Worm (Caenorhabditis elegans): Measurements from ENCODE around the gene F35E12.2.

DNA sequence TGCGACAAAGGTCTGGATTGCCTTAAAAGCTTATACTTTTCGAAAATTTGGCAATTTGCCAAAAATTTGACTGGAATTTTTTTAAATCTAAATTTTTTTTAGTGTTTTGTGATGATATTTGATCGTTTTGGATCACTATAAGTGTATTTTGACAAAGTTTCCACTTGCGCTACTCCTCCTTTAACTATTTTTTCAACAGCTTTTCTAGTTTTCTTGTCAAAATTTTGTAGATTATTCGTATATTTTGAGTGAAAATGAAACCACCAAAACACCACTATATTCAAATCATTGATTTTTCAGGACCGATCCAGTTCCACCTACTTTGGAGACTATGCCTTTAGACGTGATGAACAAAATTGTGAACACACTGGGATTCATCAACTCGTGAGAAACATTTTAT, 893 bp upstream of the F35E12.2 start, which contains the start of gene fbxa-181:
- no peak for TF ChIP-seq pha-4 (tag; optimal IDR thresholded peaks at IDR 0.05)
- TF ChIP-seq nfya-1 (tag; optimal IDR thresholded peaks at IDR 0.05), result no peak
- no peak for TF ChIP-seq ceh-45 (GFP tag; IDR thresholded peaks at IDR 0.05)
- no peak for TF ChIP-seq ceh-19 (GFP tag; optimal IDR thresholded peaks at IDR 0.05)
- TF ChIP-seq nhr-11 (tag; optimal IDR thresholded peaks at IDR 0.05), result no peak
- TF ChIP-seq fax-1 (tag; optimal IDR thresholded peaks at IDR 0.05), result no peak
- no peak for TF ChIP-seq nhr-232 (tag; optimal IDR thresholded peaks at IDR 0.05)
- no peak for TF ChIP-seq ceh-31 (tag; optimal IDR thresholded peaks at IDR 0.05)
- no peak for TF ChIP-seq lin-11 (tag; optimal IDR thresholded peaks at IDR 0.05)
- TF ChIP-seq pha-2 (tag; optimal IDR thresholded peaks at IDR 0.05), result no peak
- no peak for TF ChIP-seq elt-4 (tag; optimal IDR thresholded peaks at IDR 0.05)
- no peak for TF ChIP-seq ceh-48 (tag; optimal IDR thresholded peaks at IDR 0.05)
- TF ChIP-seq madf-2 (tag; optimal IDR thresholded peaks at IDR 0.05), result no peak
- TF ChIP-seq dmd-4 (tag; optimal IDR thresholded peaks at IDR 0.05; ENCODE audit: borderline replicate concordance), result no peak
